Fruit fly (Drosophila melanogaster): ENCODE data around the gene CG11563.

The CG11563 gene

DNA sequence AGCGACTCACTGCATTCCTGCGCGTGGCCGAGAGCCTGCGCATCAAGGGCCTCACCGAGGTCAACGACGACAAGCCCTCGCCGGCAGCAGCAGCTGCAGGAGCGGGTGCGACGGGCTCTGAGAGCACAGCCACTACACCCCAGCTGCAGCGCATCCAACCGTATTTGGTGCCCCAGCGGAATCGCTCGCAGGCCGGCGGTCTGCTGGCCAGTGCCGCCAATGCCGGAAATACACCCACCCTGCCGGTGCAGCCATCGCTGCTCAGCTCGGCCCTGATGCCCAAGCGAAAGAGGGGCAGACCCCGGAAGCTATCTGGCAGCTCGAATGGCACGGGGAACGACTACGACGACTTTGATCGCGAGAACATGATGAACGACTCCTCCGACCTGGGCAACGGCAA is 9.1 kb upstream of the CG11563 start:
- TF ChIP-seq klu (GFP tag; IDR thresholded peaks at IDR 0.05) (no peak), CG3281 (GFP tag; optimal IDR thresholded peaks at IDR 0.05) (no peak), ash1 (GFP tag; optimal IDR thresholded peaks at IDR 0.05) (no peak), HLH4C (GFP tag; IDR thresholded peaks at IDR 0.05; ENCODE audit: partially characterized antibody) (no peak), hbn (GFP tag; IDR thresholded peaks at IDR 0.05; ENCODE audit: partially characterized antibody) (no peak), Trl (optimal IDR thresholded peaks at IDR 0.05) (no peak), Trl (GFP tag; optimal IDR thresholded peaks at IDR 0.05) (no peak), CG2120 (GFP tag; optimal IDR thresholded peaks at IDR 0.05) (no peak), CG12942 (GFP tag; optimal IDR thresholded peaks at IDR 0.05) (no peak), hb (GFP tag; IDR thresholded peaks at IDR 0.05; ENCODE audit: partially characterized antibody) (no peak), Oaz (GFP tag; IDR thresholded peaks at IDR 0.05) (0 out of 2 replicates have a peak, but pooled peaks have one; percentile 26), H2.0 (GFP tag; IDR thresholded peaks at IDR 0.05) (no peak), Ada2b (GFP tag; IDR thresholded peaks at IDR 0.05) (no peak), CG15073 (GFP tag; optimal IDR thresholded peaks at IDR 0.05) (no peak), CG31388 (GFP tag; optimal IDR thresholded peaks at IDR 0.05) (no peak), tio (GFP tag; optimal IDR thresholded peaks at IDR 0.05) (no peak), chm (GFP tag; IDR thresholded peaks at IDR 0.05) (peak; percentile 40; the same call in 1 of the 2 replicates), CG2202 (tag; optimal IDR thresholded peaks at IDR 0.05) (no peak), CG4730 (GFP tag; IDR thresholded peaks at IDR 0.05) (no peak), Tbp (GFP tag; optimal IDR thresholded peaks at IDR 0.05) (no peak), disco-r (GFP tag; optimal IDR thresholded peaks at IDR 0.05) (no peak), Deaf1 (tag; optimal IDR thresholded peaks at IDR 0.05) (no peak), CG1024 (GFP tag; IDR thresholded peaks at IDR 0.05) (no peak), hth (optimal IDR thresholded peaks at IDR 0.05) (no peak), CG6272 (GFP tag; IDR thresholded peaks at IDR 0.05) (peak; percentile 51; the same call in 1 of the 2 replicates), slbo (GFP tag; IDR thresholded peaks at IDR 0.05) (no peak), ftz-f1 (GFP tag; optimal IDR thresholded peaks at IDR 0.05) (no peak), sqz (GFP tag; optimal IDR thresholded peaks at IDR 0.05) (no peak), Nf-YA (GFP tag; IDR thresholded peaks at IDR 0.05) (no peak), Hr51 (GFP tag; optimal IDR thresholded peaks at IDR 0.05) (no peak), CG3995 (GFP tag; optimal IDR thresholded peaks at IDR 0.05) (no peak), cas (GFP tag; IDR thresholded peaks at IDR 0.05) (no peak), Med (GFP tag) (peak; percentile 26), ttk (GFP tag; IDR thresholded peaks at IDR 0.05) (peak; percentile 41; the same call in 1 of the 2 replicates), dmrt11E (tag; optimal IDR thresholded peaks at IDR 0.05) (no peak), kah (GFP tag; optimal IDR thresholded peaks at IDR 0.05) (no peak), CG12391 (tag; optimal IDR thresholded peaks at IDR 0.05) (no peak), sob (GFP tag; IDR thresholded peaks at IDR 0.05) (no peak), CG10462 (GFP tag; optimal IDR thresholded peaks at IDR 0.05) (no peak), Ets65A (GFP tag) (peak; percentile 77), CG5953 (GFP tag; IDR thresholded peaks at IDR 0.05) (peak; percentile 41; the same call in 1 of the 2 replicates), CG4854 (GFP tag; optimal IDR thresholded peaks at IDR 0.05) (no peak), Jarid2 (GFP tag; optimal IDR thresholded peaks at IDR 0.05) (no peak), CG18011 (GFP tag; optimal IDR thresholded peaks at IDR 0.05) (no peak), dm (GFP tag; optimal IDR thresholded peaks at IDR 0.05) (no peak), Hr78 (GFP tag; optimal IDR thresholded peaks at IDR 0.05) (no peak), CG7372 (GFP tag; IDR thresholded peaks at IDR 0.05) (no peak)
